Worm (Caenorhabditis elegans): ENCODE results near the gene thoc-5.

thoc-5 gene

DNA sequence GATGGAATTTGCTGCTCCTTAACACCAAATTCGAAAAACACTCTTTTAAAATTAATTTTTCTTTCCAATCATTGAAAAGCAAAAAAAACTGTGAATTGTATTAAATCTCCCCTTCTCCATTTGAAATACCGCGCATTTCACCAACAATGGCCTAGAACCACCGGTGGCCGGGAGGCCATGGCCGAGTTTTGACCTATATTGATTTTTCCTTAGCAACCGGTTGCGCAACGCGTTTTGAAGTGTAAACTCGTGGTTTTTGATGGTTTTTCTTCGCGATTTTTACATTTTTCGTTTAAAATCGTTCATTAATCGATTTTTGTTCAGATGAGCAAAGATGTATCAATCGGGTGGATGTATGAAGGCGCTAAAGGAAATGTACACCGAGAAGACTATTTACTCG is 40.9 kb downstream of the thoc-5 start, which contains the start of gene mog-3 (continued):
- no peak for TF ChIP-seq akir-1 (GFP tag; optimal IDR thresholded peaks at IDR 0.05)
- no peak for TF ChIP-seq nfya-2 (GFP tag; IDR thresholded peaks at IDR 0.05)
- no peak for TF ChIP-seq rcor-1 (GFP tag; IDR thresholded peaks at IDR 0.05)
- no peak for TF ChIP-seq ets-4 (GFP tag; optimal IDR thresholded peaks at IDR 0.05)
- TF ChIP-seq nhr-90 (tag; optimal IDR thresholded peaks at IDR 0.05) = no peak
- TF ChIP-seq egl-44 (GFP tag; IDR thresholded peaks at IDR 0.05) = no peak
- TF ChIP-seq snpc-1.1 (tag; optimal IDR thresholded peaks at IDR 0.05; ENCODE audit: insufficient read depth) = no peak
- no peak for TF ChIP-seq nhr-179 (tag; optimal IDR thresholded peaks at IDR 0.05)
- TF ChIP-seq snpc-1.3 (tag; optimal IDR thresholded peaks at IDR 0.05; ENCODE audit: insufficient read depth) = no peak
- TF ChIP-seq die-1 (tag; optimal IDR thresholded peaks at IDR 0.05) = no peak
- TF ChIP-seq ztf-28 (GFP tag; IDR thresholded peaks at IDR 0.05) = peak; percentile 63; the same call in 1 of the 2 replicates
- peak in 1 of 3 experiments; percentile 65 for TF ChIP-seq lin-35 (GFP tag; optimal IDR thresholded peaks at IDR 0.05)
- no peak for TF ChIP-seq atf-7 (tag; optimal IDR thresholded peaks at IDR 0.05)
- no peak for TF ChIP-seq lin-26 (GFP tag; IDR thresholded peaks at IDR 0.05)
- TF ChIP-seq B0019.2 (GFP tag; conservative IDR thresholded peaks at IDR 0.05) = no peak
- peak; percentile 59; the same call in 1 of the 2 replicates for TF ChIP-seq lir-1 (GFP tag; conservative IDR thresholded peaks at IDR 0.05)
- TF ChIP-seq F33H1.4 (GFP tag; IDR thresholded peaks at IDR 0.05) = peak; percentile 24; the same call in 1 of the 2 replicates
- no peak for TF ChIP-seq ztf-3 (GFP tag; optimal IDR thresholded peaks at IDR 0.05)
- TF ChIP-seq ZK185.1 (tag; optimal IDR thresholded peaks at IDR 0.05; ENCODE audit: poor library complexity, severe bottlenecking) = peak; percentile 75
- no peak for TF ChIP-seq let-526 (GFP tag; IDR thresholded peaks at IDR 0.05)
- no peak for TF ChIP-seq F52B5.7 (tag; optimal IDR thresholded peaks at IDR 0.05)
- no peak for TF ChIP-seq ekl-4 (GFP tag; IDR thresholded peaks at IDR 0.05)
- no peak for TF ChIP-seq pha-4 (tag; optimal IDR thresholded peaks at IDR 0.05)
- peak; percentile 55 for TF ChIP-seq dpl-1 (GFP tag; optimal IDR thresholded peaks at IDR 0.05)
- no peak for TF ChIP-seq Y53F4B.3 (GFP tag; IDR thresholded peaks at IDR 0.05)
- TF ChIP-seq snpc-4 (GFP tag; optimal IDR thresholded peaks at IDR 0.05) = no peak
- no peak for TF ChIP-seq snpc-4 (tag; optimal IDR thresholded peaks at IDR 0.05)
- TF ChIP-seq attf-6 (GFP tag; IDR thresholded peaks at IDR 0.05) = no peak
- TF ChIP-seq dpff-1 (tag; optimal IDR thresholded peaks at IDR 0.05) = no peak
- TF ChIP-seq egrh-3 (GFP tag; IDR thresholded peaks at IDR 0.05) = no peak
- TF ChIP-seq F23B12.7 (tag; optimal IDR thresholded peaks at IDR 0.05; ENCODE audit: insufficient read depth) = peak; percentile 57
- TF ChIP-seq cebp-2 (GFP tag; IDR thresholded peaks at IDR 0.05) = no peak
- TF ChIP-seq F57A8.1 (GFP tag; optimal IDR thresholded peaks at IDR 0.05) = no peak
- peak; percentile 45 for TF ChIP-seq snpc-3.4 (tag; optimal IDR thresholded peaks at IDR 0.05)
- peak; percentile 59 for TF ChIP-seq dox-1 (GFP tag; IDR thresholded peaks at IDR 0.05)
- no peak for TF ChIP-seq C06A6.2 (GFP tag; conservative IDR thresholded peaks at IDR 0.05)
- TF ChIP-seq ztf-25 (GFP tag; IDR thresholded peaks at IDR 0.05) = 0 out of 2 replicates have a peak, but pooled peaks have one; percentile 39
- peak; percentile 55 for TF ChIP-seq D2030.7 (GFP tag; IDR thresholded peaks at IDR 0.05)
- TF ChIP-seq B0261.1 (tag; optimal IDR thresholded peaks at IDR 0.05) = no peak
- no peak for TF ChIP-seq egl-18 (GFP tag; IDR thresholded peaks at IDR 0.05)
- TF ChIP-seq F39B2.1 (GFP tag; IDR thresholded peaks at IDR 0.05) = no peak
- no peak for TF ChIP-seq lsy-27 (tag; optimal IDR thresholded peaks at IDR 0.05; ENCODE audit: borderline replicate concordance, insufficient read depth)
- no peak for TF ChIP-seq F57C9.4 (tag; optimal IDR thresholded peaks at IDR 0.05)
- no peak for TF ChIP-seq tlf-1 (GFP tag; optimal IDR thresholded peaks at IDR 0.05)
- TF ChIP-seq K12H6.12 (tag; optimal IDR thresholded peaks at IDR 0.05) = peak; percentile 41
- no peak for TF ChIP-seq gei-17 (GFP tag; optimal IDR thresholded peaks at IDR 0.05)
- no peak for TF ChIP-seq xnd-1 (tag; optimal IDR thresholded peaks at IDR 0.05)
- peak; percentile 23 for TF ChIP-seq attf-5 (GFP tag; optimal IDR thresholded peaks at IDR 0.05)

Measured in whole organism, young adult.